Worm (Caenorhabditis elegans) whole organism, young adult: ENCODE results near the gene srm-1.

Experiments
- F10E7.11 ChIP-seq: sonication (generic microtip); optimal IDR thresholded peaks from 2 replicates; lab custom pipeline; 2017; ENCODE audit warnings: mild to moderate bottlenecking, missing genetic modification characterization, moderate library complexity, missing compliant biosample characterization
- F37B4.10 ChIP-seq: fragments of 200-800 bp; sonication (Bioruptor generic); IDR thresholded peaks from 2 replicates; pipeline ENCODE4 v1.3.6; 2022; ENCODE audit warnings: missing genetic modification characterization, missing compliant biosample characterization
- F49E8.2 ChIP-seq: sonication (generic microtip); optimal IDR thresholded peaks from 3 replicates; lab custom pipeline; 2017; ENCODE audit warnings: missing genetic modification characterization, mild to moderate bottlenecking, missing compliant biosample characterization, antibody characterized with exemption, moderate library complexity; ENCODE audit not compliant: insufficient read depth
- F52B5.7 ChIP-seq: sonication (generic microtip); optimal IDR thresholded peaks from 2 replicates; lab custom pipeline; 2016; ENCODE audit warnings: mild to moderate bottlenecking, missing genetic modification characterization, missing compliant biosample characterization
- F57A8.1 ChIP-seq: fragments of 200-800 bp; sonication (Bioruptor generic); optimal IDR thresholded peaks from 2 replicates; lab custom pipeline; 2018; ENCODE audit warnings: mild to moderate bottlenecking, missing genetic modification characterization, moderate library complexity, missing compliant biosample characterization
- K11D2.4 ChIP-seq: fragments of 200-800 bp; sonication (Bioruptor generic); IDR thresholded peaks from 2 replicates; pipeline ENCODE4 v1.3.6; 2022; ENCODE audit warnings: missing genetic modification reagents, missing genetic modification characterization, missing compliant biosample characterization
- T07F8.4 ChIP-seq: sonication (generic microtip); optimal IDR thresholded peaks from 2 replicates; lab custom pipeline; 2016; ENCODE audit warnings: mild to moderate bottlenecking, missing genetic modification characterization, moderate library complexity, missing compliant biosample characterization
- Y53F4B.3 ChIP-seq: fragments of 200-800 bp; sonication (Bioruptor generic); IDR thresholded peaks from 2 replicates; pipeline ENCODE4 v1.3.6; 2022; ENCODE audit warnings: missing genetic modification reagents, missing genetic modification characterization, missing compliant biosample characterization
- Y56A3A.18 ChIP-seq: fragments of 200-800 bp; sonication (Bioruptor generic); IDR thresholded peaks from 2 replicates; pipeline ENCODE4 v1.3.6; 2022; ENCODE audit warnings: missing genetic modification reagents, missing genetic modification characterization, missing compliant biosample characterization
- Y79H2A.3 ChIP-seq: fragments of 200-800 bp; sonication (Bioruptor generic); conservative IDR thresholded peaks from 2 replicates; pipeline ENCODE4 v1.3.6; 2022; ENCODE audit warnings: missing genetic modification reagents, missing genetic modification characterization, missing compliant biosample characterization
- Y95B8A.8 ChIP-seq: fragments of 200-800 bp; sonication (Bioruptor generic); IDR thresholded peaks from 2 replicates; pipeline ENCODE4 v1.3.6; 2022; ENCODE audit warnings: missing genetic modification reagents, missing genetic modification characterization, missing compliant biosample characterization
- attf-3 ChIP-seq: fragments of 200-800 bp; sonication (Bioruptor generic); conservative IDR thresholded peaks from 2 replicates; pipeline ENCODE4 v1.3.6; 2022; ENCODE audit warnings: missing genetic modification reagents, missing genetic modification characterization, missing compliant biosample characterization
- bed-1 ChIP-seq: fragments of 200-800 bp; sonication (Bioruptor generic); IDR thresholded peaks from 2 replicates; pipeline ENCODE4 v1.3.6; 2022; ENCODE audit warnings: missing genetic modification reagents, missing genetic modification characterization, missing compliant biosample characterization
- ccch-3 ChIP-seq: fragments of 200-800 bp; sonication (Bioruptor generic); optimal IDR thresholded peaks from 2 replicates; lab custom pipeline; 2018; ENCODE audit warnings: mild to moderate bottlenecking, missing genetic modification characterization, missing compliant biosample characterization
- ceh-100 ChIP-seq: fragments of 200-800 bp; sonication (Bioruptor generic); IDR thresholded peaks from 2 replicates; pipeline ENCODE4 v1.3.6; 2022; ENCODE audit warnings: missing genetic modification reagents, missing genetic modification characterization, missing compliant biosample characterization
- egl-44 ChIP-seq: fragments of 200-800 bp; sonication (Bioruptor generic); IDR thresholded peaks from 2 replicates; pipeline ENCODE4 v1.3.6; 2022; ENCODE audit warnings: missing genetic modification reagents, missing genetic modification characterization, missing compliant biosample characterization
- egrh-3 ChIP-seq: fragments of 200-800 bp; sonication (Bioruptor generic); IDR thresholded peaks from 2 replicates; pipeline ENCODE4 v1.3.6; 2022; ENCODE audit warnings: missing genetic modification reagents, missing genetic modification characterization, missing compliant biosample characterization
- ets-4 ChIP-seq: fragments of 200-800 bp; sonication (Bioruptor generic); optimal IDR thresholded peaks from 2 replicates; lab custom pipeline; 2018; ENCODE audit warnings: mild to moderate bottlenecking, missing genetic modification characterization, missing compliant biosample characterization
- gei-17 ChIP-seq: fragments of 200-800 bp; sonication (Bioruptor generic); optimal IDR thresholded peaks from 2 replicates; lab custom pipeline; 2018; ENCODE audit warnings: mild to moderate bottlenecking, missing genetic modification characterization, missing compliant biosample characterization
- him-1 ChIP-seq: sonication (generic microtip); optimal IDR thresholded peaks from 2 replicates; lab custom pipeline; 2016; ENCODE audit warnings: missing genotype, missing genetic modification reagents, missing genetic modification characterization, missing compliant biosample characterization
- hsf-1 ChIP-seq: fragments of 200-800 bp; sonication (Bioruptor generic); IDR thresholded peaks from 2 replicates; pipeline ENCODE4 v1.3.6; 2022; ENCODE audit warnings: missing genetic modification reagents, missing genetic modification characterization, missing compliant biosample characterization
- lin-26 ChIP-seq: fragments of 200-800 bp; sonication (Bioruptor generic); IDR thresholded peaks from 2 replicates; pipeline ENCODE4 v1.3.6; 2022; ENCODE audit warnings: missing genetic modification reagents, missing genetic modification characterization, missing compliant biosample characterization
- lsl-1 ChIP-seq: fragments of 200-800 bp; sonication (Bioruptor generic); optimal IDR thresholded peaks from 2 replicates; lab custom pipeline; 2018; ENCODE audit warnings: mild to moderate bottlenecking, missing genetic modification characterization, moderate library complexity, missing compliant biosample characterization
- lsy-27 ChIP-seq: sonication (generic microtip); optimal IDR thresholded peaks from 2 replicates; lab custom pipeline; 2017; ENCODE audit warnings: missing genetic modification characterization, mild to moderate bottlenecking, missing compliant biosample characterization, antibody characterized with exemption, missing genotype, borderline replicate concordance; ENCODE audit not compliant: insufficient read depth
- madf-10 ChIP-seq: sonication (generic microtip); optimal IDR thresholded peaks from 2 replicates; lab custom pipeline; 2016; ENCODE audit warnings: mild to moderate bottlenecking, missing genetic modification characterization, missing compliant biosample characterization
- madf-3 ChIP-seq: fragments of 200-800 bp; sonication (Bioruptor generic); IDR thresholded peaks from 2 replicates; pipeline ENCODE4 v1.3.6; 2022; ENCODE audit warnings: missing genetic modification reagents, missing genetic modification characterization, missing compliant biosample characterization
- madf-8 ChIP-seq: fragments of 200-800 bp; sonication (Bioruptor generic); conservative IDR thresholded peaks from 2 replicates; pipeline ENCODE4 v1.3.6; 2022; ENCODE audit warnings: missing genetic modification reagents, missing genetic modification characterization, missing compliant biosample characterization
- mel-28 ChIP-seq: sonication (generic microtip); optimal IDR thresholded peaks from 2 replicates; lab custom pipeline; 2016; ENCODE audit warnings: borderline replicate concordance, mild to moderate bottlenecking, missing genetic modification characterization, missing compliant biosample characterization
- mes-4 ChIP-seq: sonication (generic microtip); optimal IDR thresholded peaks from 2 replicates; lab custom pipeline; 2016; ENCODE audit warnings: missing genotype, missing genetic modification characterization, missing compliant biosample characterization
- nfya-1 ChIP-seq: sonication (generic microtip); optimal IDR thresholded peaks from 2 replicates; lab custom pipeline; 2017; ENCODE audit warnings: antibody characterized with exemption, missing compliant biosample characterization, missing genetic modification characterization, borderline replicate concordance; ENCODE audit not compliant: insufficient read depth
- nfyb-1 ChIP-seq: fragments of 200-800 bp; sonication (Bioruptor generic); IDR thresholded peaks from 2 replicates; pipeline ENCODE4 v1.3.6; 2022; ENCODE audit warnings: missing genetic modification reagents, missing genetic modification characterization, missing compliant biosample characterization
- nhr-27 ChIP-seq: fragments of 200-800 bp; sonication (Bioruptor generic); optimal IDR thresholded peaks from 2 replicates; lab custom pipeline; 2018; ENCODE audit warnings: mild to moderate bottlenecking, missing genetic modification characterization, moderate library complexity, missing compliant biosample characterization
- pbrm-1 ChIP-seq: fragments of 200-800 bp; sonication (Bioruptor generic); IDR thresholded peaks from 2 replicates; pipeline ENCODE4 v1.3.6; 2022; ENCODE audit warnings: missing genetic modification reagents, missing genetic modification characterization, missing compliant biosample characterization
- rec-8 ChIP-seq, 2 experiments: sonication (generic microtip); optimal IDR thresholded peaks; 2 replicates each; lab custom pipeline; 2016; ENCODE audit warnings: mild to moderate bottlenecking in 2 of 2, missing genetic modification characterization in 2 of 2, missing genetic modification reagents in 2 of 2, missing genotype in 2 of 2, missing biosample characterization in 1 of 2, missing compliant biosample characterization in 1 of 2, moderate library complexity in 1 of 2
- sea-2 ChIP-seq: fragments of 200-800 bp; sonication (Bioruptor generic); IDR thresholded peaks from 2 replicates; pipeline ENCODE4 v1.3.6; 2022; ENCODE audit warnings: missing genetic modification characterization, missing compliant biosample characterization
- snpc-1.1 ChIP-seq: sonication (generic microtip); optimal IDR thresholded peaks from 2 replicates; lab custom pipeline; 2017; ENCODE audit warnings: missing genetic modification characterization, mild to moderate bottlenecking, missing compliant biosample characterization, antibody characterized with exemption, moderate library complexity, missing genotype, missing genetic modification reagents; ENCODE audit not compliant: insufficient read depth
- tlf-1 ChIP-seq: fragments of 200-800 bp; sonication (Bioruptor generic); optimal IDR thresholded peaks from 2 replicates; lab custom pipeline; 2018; ENCODE audit warnings: mild to moderate bottlenecking, missing genetic modification characterization, missing compliant biosample characterization
- unc-62 ChIP-seq: fragments of 150-350 bp; optimal IDR thresholded peaks from 2 replicates; lab custom pipeline; 2014; ENCODE audit warnings: missing biosample characterization, missing genetic modification reagents, missing genetic modification characterization
- zim-3 ChIP-seq: sonication (generic microtip); optimal IDR thresholded peaks from 2 replicates; lab custom pipeline; 2017; ENCODE audit warnings: mild to moderate bottlenecking, missing genetic modification characterization, moderate library complexity, missing compliant biosample characterization

srm-1 gene

ce11 chrIV:5028978-5029377, 16.6 kb downstream of the srm-1 start, which contains the start of the genes best-6 and C09B9.2:
best-6 (minus strand) TSS chrIV:5029078.
C09B9.2 (plus strand) TSS chrIV:5029291.
- no peak for TF ChIP-seq bed-1 (GFP tag; lab: Robert Waterston, UW)
- no peak for TF ChIP-seq gei-17
- TF ChIP-seq F37B4.10 (GFP tag; lab: Robert Waterston, UW), result no peak
- TF ChIP-seq Y56A3A.18 (GFP tag; lab: Robert Waterston, UW), result no peak
- no peak for TF ChIP-seq nhr-27 (tag; lab: Kevin White, UChicago)
- TF ChIP-seq lin-26, result no peak
- TF ChIP-seq unc-62 (GFP tag; lab: Kevin White, UChicago), result no peak
- no peak for TF ChIP-seq attf-3 (GFP tag; lab: Robert Waterston, UW)
- no peak for TF ChIP-seq T07F8.4 (tag; lab: Kevin White, UChicago)

- no peak for TF ChIP-seq K11D2.4
- no peak for TF ChIP-seq hsf-1 (GFP tag; lab: Robert Waterston, UW)
- TF ChIP-seq nfyb-1, result no peak
- no peak for TF ChIP-seq snpc-1.1 (tag; lab: Kevin White, UChicago)
- TF ChIP-seq zim-3, result no peak
- TF ChIP-seq sea-2 (GFP tag; lab: Robert Waterston, UW), result no peak
- TF ChIP-seq madf-3 (GFP tag; lab: Robert Waterston, UW), result no peak
Observed at ce11 chrIV:5031346-5031745, 19.0 kb downstream of the srm-1 start.

ce11 chrIV:5033276-5033675, 20.9 kb downstream of the srm-1 start, which contains the start of gene C09B9.4:
C09B9.4 (minus strand) TSS chrIV:5033376.
- TF ChIP-seq F57A8.1 (no peak), rec-8 (tag; optimal IDR thresholded peaks at IDR 0.05; lab: Kevin White, UChicago) (no peak), F10E7.11 (tag; lab: Kevin White, UChicago) (no peak), egrh-3 (GFP tag; lab: Robert Waterston, UW) (no peak), mel-28 (tag; lab: Kevin White, UChicago) (no peak), egl-44 (GFP tag; lab: Robert Waterston, UW) (no peak), ceh-100 (GFP tag; lab: Robert Waterston, UW) (no peak), mes-4 (tag; lab: Kevin White, UChicago) (no peak), pbrm-1 (no peak), bed-1 (GFP tag; lab: Robert Waterston, UW) (no peak)

ce11 chrIV:5037489-5037888, 25.1 kb downstream of the srm-1 start, which contains the start of gene C09B9.1:
C09B9.1 (plus strand) TSS chrIV:5037789.
- TF ChIP-seq F49E8.2 (tag; lab: Kevin White, UChicago) (no peak), F52B5.7 (tag; lab: Kevin White, UChicago) (no peak), him-1 (tag; lab: Kevin White, UChicago) (no peak), lsl-1 (GFP tag; lab: Kevin White, UChicago) (no peak), ccch-3 (GFP tag; lab: Kevin White, UChicago) (no peak), Y95B8A.8 (GFP tag; lab: Robert Waterston, UW) (no peak), madf-8 (GFP tag; lab: Robert Waterston, UW) (no peak), lsy-27 (no peak), Y53F4B.3 (GFP tag; lab: Robert Waterston, UW) (no peak), tlf-1 (GFP tag; lab: Kevin White, UChicago) (no peak), Y79H2A.3 (GFP tag; lab: Robert Waterston, UW) (no peak), nfya-1 (no peak), madf-10 (no peak), sea-2 (GFP tag; lab: Robert Waterston, UW) (no peak), ets-4 (GFP tag; lab: Kevin White, UChicago) (no peak), pbrm-1 (no peak)
